Fruit fly (Drosophila melanogaster) whole organism, embryonic: Measurements from ENCODE around the gene tsl.

Experiments
- Aef1 ChIP-seq: fragments of 200-800 bp; sonication (Bioruptor generic); IDR thresholded peaks from 3 replicates; pipeline ENCODE4 v1.3.6; 2022; ENCODE audit warnings: missing biosample characterization, missing genetic modification characterization
- BEAF-32 ChIP-seq: fragments of 200-800 bp; sonication (Bioruptor generic); optimal IDR thresholded peaks from 3 replicates; lab custom pipeline; 2017; ENCODE audit warnings: missing biosample characterization, missing genetic modification characterization, mild to moderate bottlenecking, moderate library complexity, missing genetic modification reagents
- Bdp1 ChIP-seq: fragments of 200-800 bp; sonication (Bioruptor generic); optimal IDR thresholded peaks from 3 replicates; lab custom pipeline; 2016; ENCODE audit warnings: missing biosample characterization, missing genetic modification characterization
- CG1024 ChIP-seq: fragments of 200-800 bp; sonication (Bioruptor generic); IDR thresholded peaks from 2 replicates; pipeline ENCODE4 v1.3.6; 2022; ENCODE audit warnings: missing biosample characterization, missing genetic modification characterization
- CG10274 ChIP-seq: fragments of 200-800 bp; sonication (Bioruptor generic); optimal IDR thresholded peaks from 3 replicates; lab custom pipeline; 2017; ENCODE audit warnings: missing biosample characterization, mild to moderate bottlenecking, missing genetic modification characterization
- CG13624 ChIP-seq: fragments of 200-800 bp; sonication (Bioruptor generic); optimal IDR thresholded peaks from 2 replicates; lab custom pipeline; 2016; ENCODE audit warnings: missing biosample characterization, missing genetic modification characterization
- CG17385 ChIP-seq: fragments of 200-800 bp; sonication (Bioruptor generic); optimal IDR thresholded peaks from 3 replicates; lab custom pipeline; 2018; ENCODE audit warnings: missing biosample characterization, mild to moderate bottlenecking, missing genetic modification characterization
- CG18599 ChIP-seq: fragments of 200-800 bp; sonication (Bioruptor generic); optimal IDR thresholded peaks from 3 replicates; lab custom pipeline; 2017; ENCODE audit warnings: missing biosample characterization, missing genetic modification characterization, mild to moderate bottlenecking, moderate library complexity, missing genetic modification reagents
- CG31365 ChIP-seq: fragments of 200-800 bp; sonication (Bioruptor generic); optimal IDR thresholded peaks from 2 replicates; lab custom pipeline; 2018; ENCODE audit warnings: missing biosample characterization, mild to moderate bottlenecking, missing genetic modification characterization
- CG3281 ChIP-seq: fragments of 200-800 bp; sonication (Bioruptor generic); optimal IDR thresholded peaks from 3 replicates; lab custom pipeline; 2017; ENCODE audit warnings: missing biosample characterization, mild to moderate bottlenecking, missing genetic modification characterization
- CG4424 ChIP-seq: fragments of 200-800 bp; sonication (Bioruptor generic); optimal IDR thresholded peaks from 3 replicates; lab custom pipeline; 2016; ENCODE audit warnings: missing biosample characterization, missing genetic modification characterization
- CG4730 ChIP-seq: fragments of 200-800 bp; sonication (Bioruptor generic); IDR thresholded peaks from 2 replicates; pipeline ENCODE4 v1.3.6; 2022; ENCODE audit warnings: missing biosample characterization, missing genetic modification characterization
- CG7839 ChIP-seq: fragments of 200-800 bp; sonication (Bioruptor generic); optimal IDR thresholded peaks from 3 replicates; lab custom pipeline; 2018; ENCODE audit warnings: missing biosample characterization, mild to moderate bottlenecking, missing genetic modification characterization, moderate library complexity
- CG8924 ChIP-seq: fragments of 200-800 bp; optimal IDR thresholded peaks from 3 replicates; lab custom pipeline; 2019; ENCODE audit warnings: missing biosample characterization, mild to moderate bottlenecking, missing genetic modification characterization, moderate library complexity
- CG9437 ChIP-seq: fragments of 200-800 bp; sonication (Bioruptor generic); optimal IDR thresholded peaks from 2 replicates; lab custom pipeline; 2018; ENCODE audit warnings: missing biosample characterization, mild to moderate bottlenecking, missing genetic modification characterization
- Chrac-16 ChIP-seq: fragments of 200-800 bp; sonication (Bioruptor generic); optimal IDR thresholded peaks from 3 replicates; lab custom pipeline; 2016; ENCODE audit warnings: missing biosample characterization, missing genetic modification characterization
- D19A ChIP-seq: fragments of 200-800 bp; optimal IDR thresholded peaks from 3 replicates; lab custom pipeline; 2019; ENCODE audit warnings: missing biosample characterization, mild to moderate bottlenecking, missing genetic modification characterization, moderate library complexity
- Dfd ChIP-seq, 2 experiments: fragments of >200 bp; optimal IDR thresholded peaks; 2 replicates each; lab custom pipeline; 2017; ENCODE audit warnings: missing biosample characterization in 2 of 2, missing genetic modification characterization in 2 of 2
- Dip2 ChIP-seq: fragments of 200-800 bp; sonication (Bioruptor generic); IDR thresholded peaks from 2 replicates; pipeline ENCODE4 v1.3.6; 2022; ENCODE audit warnings: missing biosample characterization, missing genetic modification characterization
- ERR ChIP-seq: fragments of 200-800 bp; sonication (Bioruptor generic); optimal IDR thresholded peaks from 2 replicates; lab custom pipeline; 2016; ENCODE audit warnings: missing biosample characterization, missing genetic modification characterization
- Elba2 ChIP-seq: fragments of 200-800 bp; sonication (Bioruptor generic); optimal IDR thresholded peaks from 3 replicates; lab custom pipeline; 2016; ENCODE audit warnings: missing biosample characterization, missing genetic modification characterization
- Ets65A ChIP-seq: fragments of 200-800 bp; sonication (Bioruptor generic); peaks from one replicate; lab custom pipeline; 2016; ENCODE audit warnings: missing biosample characterization, missing genetic modification characterization
- MTF-1 ChIP-seq: fragments of 200-800 bp; sonication (Bioruptor generic); optimal IDR thresholded peaks from 2 replicates; lab custom pipeline; 2018; ENCODE audit warnings: missing biosample characterization, mild to moderate bottlenecking, missing genetic modification characterization, borderline replicate concordance
- Mrtf ChIP-seq: fragments of 200-800 bp; sonication (Bioruptor generic); IDR thresholded peaks from 3 replicates; pipeline ENCODE4 v1.3.6; 2022; ENCODE audit warnings: missing biosample characterization, missing genetic modification characterization
- Optix ChIP-seq: fragments of 200-800 bp; sonication (Bioruptor generic); IDR thresholded peaks from 3 replicates; pipeline ENCODE4 v1.3.6; 2022; ENCODE audit warnings: missing biosample characterization, missing genetic modification characterization
- Pdp1 ChIP-seq, 2 experiments: fragments of 200-800 bp; sonication (Bioruptor generic); optimal IDR thresholded peaks; 3 replicates each; lab custom pipeline; 2016; ENCODE audit warnings: missing biosample characterization in 2 of 2, missing genetic modification characterization in 2 of 2, mild to moderate bottlenecking in 1 of 2, moderate library complexity in 1 of 2
- Sox100B ChIP-seq: fragments of 200-800 bp; sonication (Bioruptor generic); optimal IDR thresholded peaks from 3 replicates; lab custom pipeline; 2018; ENCODE audit warnings: missing biosample characterization, mild to moderate bottlenecking, missing genetic modification characterization
- Sry-β ChIP-seq: fragments of 200-800 bp; sonication (Bioruptor generic); optimal IDR thresholded peaks from 2 replicates; lab custom pipeline; 2018; ENCODE audit warnings: missing biosample characterization, mild to moderate bottlenecking, missing genetic modification characterization, moderate library complexity
- Vsx1 ChIP-seq: fragments of 200-800 bp; sonication (Bioruptor generic); optimal IDR thresholded peaks from 2 replicates; lab custom pipeline; 2017; ENCODE audit warnings: missing biosample characterization, mild to moderate bottlenecking, missing genetic modification characterization, missing genetic modification reagents
- Xbp1 ChIP-seq: fragments of 200-800 bp; sonication (Bioruptor generic); optimal IDR thresholded peaks from 3 replicates; lab custom pipeline; 2016; ENCODE audit warnings: missing biosample characterization, mild to moderate bottlenecking, missing genetic modification characterization
- chinmo ChIP-seq: fragments of 200-800 bp; sonication (Bioruptor generic); IDR thresholded peaks from 4 replicates; pipeline ENCODE4 v1.3.6; 2022; ENCODE audit warnings: missing biosample characterization, missing genetic modification characterization; ENCODE audit not compliant: partially characterized antibody
- crc ChIP-seq: fragments of 200-800 bp; sonication (Bioruptor generic); optimal IDR thresholded peaks from 2 replicates; lab custom pipeline; 2016; ENCODE audit warnings: missing biosample characterization, missing genetic modification characterization
- crol ChIP-seq: fragments of 200-800 bp; sonication (Bioruptor generic); IDR thresholded peaks from 2 replicates; pipeline ENCODE4 v1.3.6; 2022; ENCODE audit warnings: missing biosample characterization, missing genetic modification characterization
- da ChIP-seq: fragments of 200-800 bp; sonication (Bioruptor generic); optimal IDR thresholded peaks from 2 replicates; lab custom pipeline; 2016; ENCODE audit warnings: missing biosample characterization, missing genetic modification characterization
- dmrt99B ChIP-seq: fragments of 200-800 bp; sonication (Bioruptor generic); optimal IDR thresholded peaks from 2 replicates; lab custom pipeline; 2018; ENCODE audit warnings: missing biosample characterization, mild to moderate bottlenecking, missing genetic modification characterization, moderate library complexity
- eyg ChIP-seq: fragments of 200-800 bp; sonication (Bioruptor generic); optimal IDR thresholded peaks from 3 replicates; lab custom pipeline; 2016; ENCODE audit warnings: missing biosample characterization, missing genetic modification characterization
- hb ChIP-seq: fragments of 200-800 bp; sonication (Bioruptor generic); IDR thresholded peaks from 3 replicates; pipeline ENCODE4 v1.3.6; 2022; ENCODE audit warnings: missing biosample characterization, missing genetic modification characterization; ENCODE audit not compliant: partially characterized antibody
- hth ChIP-seq: fragments of >200 bp; optimal IDR thresholded peaks from 2 replicates; lab custom pipeline; 2017; ENCODE audit warnings: inconsistent platforms
- nmo ChIP-seq: fragments of 200-800 bp; sonication (Bioruptor generic); optimal IDR thresholded peaks from 2 replicates; lab custom pipeline; 2018; ENCODE audit warnings: missing biosample characterization, mild to moderate bottlenecking, missing genetic modification characterization, moderate library complexity
- nom ChIP-seq: fragments of 200-800 bp; sonication (Bioruptor generic); optimal IDR thresholded peaks from 2 replicates; lab custom pipeline; 2017; ENCODE audit warnings: missing biosample characterization, missing genetic modification characterization, mild to moderate bottlenecking, moderate library complexity, missing genetic modification reagents
- oc ChIP-seq: fragments of 200-800 bp; sonication (Bioruptor generic); optimal IDR thresholded peaks from 2 replicates; lab custom pipeline; 2018; ENCODE audit warnings: missing biosample characterization, mild to moderate bottlenecking, missing genetic modification characterization, moderate library complexity
- peb ChIP-seq: fragments of 200-800 bp; sonication (Bioruptor generic); IDR thresholded peaks from 2 replicates; pipeline ENCODE4 v1.3.6; 2022; ENCODE audit warnings: missing biosample characterization, missing genetic modification characterization
- pho ChIP-seq: fragments of 200-800 bp; sonication (Bioruptor generic); optimal IDR thresholded peaks from 2 replicates; lab custom pipeline; 2016; ENCODE audit warnings: missing biosample characterization, missing genetic modification characterization
- row ChIP-seq: fragments of 200-800 bp; sonication (Bioruptor generic); IDR thresholded peaks from 3 replicates; pipeline ENCODE4 v1.3.6; 2022; ENCODE audit warnings: missing biosample characterization, missing genetic modification characterization
- run ChIP-seq: fragments of 200-800 bp; sonication (Bioruptor generic); optimal IDR thresholded peaks from 3 replicates; lab custom pipeline; 2018; ENCODE audit warnings: missing biosample characterization, mild to moderate bottlenecking, missing genetic modification characterization
- sens-2 ChIP-seq: fragments of 200-800 bp; sonication (Bioruptor generic); IDR thresholded peaks from 2 replicates; pipeline ENCODE4 v1.3.6; 2022; ENCODE audit warnings: missing biosample characterization, missing genetic modification characterization
- seq ChIP-seq: fragments of 200-800 bp; sonication (Bioruptor generic); IDR thresholded peaks from 2 replicates; pipeline ENCODE4 v1.3.6; 2022; ENCODE audit warnings: missing biosample characterization, missing genetic modification characterization
- sob ChIP-seq: fragments of 200-800 bp; sonication (Bioruptor generic); IDR thresholded peaks from 2 replicates; pipeline ENCODE4 v1.3.6; 2022; ENCODE audit warnings: missing biosample characterization, missing genetic modification characterization
- stc ChIP-seq: fragments of 200-800 bp; sonication (Bioruptor generic); IDR thresholded peaks from 2 replicates; pipeline ENCODE4 v1.3.6; 2022; ENCODE audit warnings: missing biosample characterization, missing genetic modification characterization
- tx ChIP-seq: fragments of 200-800 bp; sonication (Bioruptor generic); optimal IDR thresholded peaks from 2 replicates; lab custom pipeline; 2016; ENCODE audit warnings: missing biosample characterization, missing genetic modification characterization
- zfh1 ChIP-seq: fragments of 200-800 bp; sonication (Bioruptor generic); IDR thresholded peaks from 3 replicates; pipeline ENCODE4 v1.3.6; 2022; ENCODE audit warnings: missing biosample characterization, missing genetic modification characterization

The tsl gene

dm6 chr3R:21808622-21809347, 26.4 kb upstream of the tsl start (continued):
- TF ChIP-seq chinmo (GFP tag; lab: Robert Waterston, UW) (0 out of 4 replicates have a peak, but pooled peaks have one; percentile 10), Sox100B (peak; percentile 8), peb (GFP tag; lab: Robert Waterston, UW) (no peak), row (GFP tag; lab: Robert Waterston, UW) (peak; percentile 46), Sry-β (GFP tag; lab: Kevin White, UChicago) (no peak), CG31365 (tag; lab: Kevin White, UChicago) (peak; percentile 63), D19A (tag; lab: Kevin White, UChicago) (no peak), CG8924 (no peak), CG13624 (no peak), Dfd (GFP tag; optimal IDR thresholded peaks at IDR 0.05; lab: Kevin White, UChicago) (no peak), Vsx1 (GFP tag; lab: Kevin White, UChicago) (no peak), Xbp1 (GFP tag; lab: Kevin White, UChicago) (no peak), Aef1 (GFP tag; lab: Robert Waterston, UW) (no peak), CG17385 (no peak), CG4424 (no peak), pho (GFP tag; lab: Kevin White, UChicago) (peak; percentile 20), sens-2 (GFP tag; lab: Robert Waterston, UW) (no peak), hb (no peak), Pdp1 (GFP tag; optimal IDR thresholded peaks at IDR 0.05; lab: Kevin White, UChicago) (no peak), CG7839 (tag; lab: Kevin White, UChicago) (peak; percentile 33), hth (lab: Kevin White, UChicago) (no peak), MTF-1 (no peak), crc (GFP tag; lab: Kevin White, UChicago) (no peak), Optix (GFP tag; lab: Robert Waterston, UW) (no peak), nmo (GFP tag; lab: Kevin White, UChicago) (no peak), stc (GFP tag; lab: Robert Waterston, UW) (no peak), Mrtf (GFP tag; lab: Robert Waterston, UW) (no peak), run (no peak), oc (tag; lab: Kevin White, UChicago) (no peak), ERR (GFP tag; lab: Kevin White, UChicago) (no peak), BEAF-32 (GFP tag; lab: Kevin White, UChicago) (no peak), crol (GFP tag; lab: Robert Waterston, UW) (no peak), zfh1 (no peak), da (GFP tag; lab: Kevin White, UChicago) (no peak), Bdp1 (GFP tag; lab: Kevin White, UChicago) (no peak), Chrac-16 (no peak), Dip2 (no peak), CG1024 (GFP tag; lab: Robert Waterston, UW) (no peak), nom (peak; percentile 22), CG4730 (no peak), CG3281 (peak; percentile 49), CG10274 (GFP tag; lab: Kevin White, UChicago) (no peak), eyg (GFP tag; lab: Kevin White, UChicago) (no peak), CG9437 (GFP tag; lab: Kevin White, UChicago) (peak; percentile 6), sob (GFP tag; lab: Robert Waterston, UW) (no peak), seq (GFP tag; lab: Robert Waterston, UW) (no peak), CG18599 (GFP tag; lab: Kevin White, UChicago) (peak; percentile 70), Ets65A (GFP tag; lab: Kevin White, UChicago) (peak; percentile 69), Elba2 (GFP tag; lab: Kevin White, UChicago) (no peak), tx (GFP tag; lab: Kevin White, UChicago) (no peak), dmrt99B (tag; lab: Kevin White, UChicago) (peak; percentile 55)
